Fruit fly (Drosophila melanogaster): ENCODE measurements around the gene CG14708.
A peak's percentile ranks its signal among the peaks of the same experiment; 100 is the strongest.

CG14708 gene

DNA sequence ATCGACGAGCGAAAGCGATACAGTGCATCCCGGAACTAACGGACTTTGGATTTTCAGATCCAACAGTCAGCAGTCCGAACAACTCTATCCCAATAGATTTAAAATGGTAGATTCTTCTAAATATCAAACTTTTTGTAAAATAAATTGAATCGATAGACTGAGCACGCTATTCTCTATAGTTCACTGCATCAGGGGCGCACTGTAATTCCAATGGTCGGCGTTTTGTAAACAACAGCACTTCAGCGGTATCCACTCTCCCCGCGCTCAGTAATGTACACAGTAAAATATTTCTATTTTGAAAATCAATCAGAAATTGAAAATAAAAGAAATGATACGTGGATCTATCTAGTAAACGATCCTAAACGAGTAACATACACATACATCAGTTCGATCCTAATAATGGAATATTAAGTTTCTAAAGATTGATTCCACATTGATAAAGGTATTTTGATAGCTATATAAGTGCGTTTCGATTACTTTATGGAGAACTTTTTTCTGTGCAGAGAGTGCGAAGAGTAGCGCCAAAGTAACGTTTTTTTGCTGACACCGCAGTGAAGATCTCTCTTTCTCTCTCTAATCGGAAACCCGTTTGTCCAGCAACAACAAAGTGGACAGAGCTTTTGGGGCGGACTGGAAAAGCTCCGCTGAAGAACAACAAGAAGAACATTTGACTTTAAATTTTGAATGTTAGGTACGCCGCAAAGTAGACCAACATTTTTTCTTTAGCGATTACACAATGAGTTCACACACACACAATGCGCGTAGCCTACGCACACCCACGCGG, 8.6 kb downstream of the CG14708 start (continued):
- TF ChIP-seq Xrp1 (GFP tag; IDR thresholded peaks at IDR 0.05): peak; percentile 93
- TF ChIP-seq CG11085 (GFP tag; IDR thresholded peaks at IDR 0.05): peak; percentile 86
- peak; percentile 85 for TF ChIP-seq CG11560 (tag; IDR thresholded peaks at IDR 0.05)
- peak; percentile 81 for TF ChIP-seq CG13775 (GFP tag; optimal IDR thresholded peaks at IDR 0.05)
- peak; percentile 94 for TF ChIP-seq lab (GFP tag; optimal IDR thresholded peaks at IDR 0.05)
- peak; percentile 94 for TF ChIP-seq ems (GFP tag; optimal IDR thresholded peaks at IDR 0.05)
- peak; percentile 94 for TF ChIP-seq tgo (GFP tag; IDR thresholded peaks at IDR 0.05)
- TF ChIP-seq hb (GFP tag; IDR thresholded peaks at IDR 0.05; ENCODE audit: partially characterized antibody): no peak
- TF ChIP-seq Adf1 (GFP tag; IDR thresholded peaks at IDR 0.05): peak; percentile 54
- peak; percentile 60; the same call in 1 of the 2 replicates for TF ChIP-seq Lim3 (GFP tag; IDR thresholded peaks at IDR 0.05)
- TF ChIP-seq NC2α (GFP tag; optimal IDR thresholded peaks at IDR 0.05): peak; percentile 64
- peak; percentile 89 for TF ChIP-seq Hand (GFP tag; optimal IDR thresholded peaks at IDR 0.05)
- peak in 1 of 3 experiments; percentile 55 for TF ChIP-seq lola (GFP tag; optimal IDR thresholded peaks at IDR 0.05)
- peak; percentile 88 for TF ChIP-seq CG10267 (tag; optimal IDR thresholded peaks at IDR 0.05)
- TF ChIP-seq tap (tag; optimal IDR thresholded peaks at IDR 0.05): peak; percentile 94
- peak; percentile 89 for TF ChIP-seq CG7556 (GFP tag; optimal IDR thresholded peaks at IDR 0.05)
- TF ChIP-seq Lpt (GFP tag; optimal IDR thresholded peaks at IDR 0.05): no peak
- TF ChIP-seq psq (GFP tag; optimal IDR thresholded peaks at IDR 0.05): peak; percentile 56
- TF ChIP-seq CG1024 (GFP tag; IDR thresholded peaks at IDR 0.05): peak; percentile 82
- peak; percentile 83 for TF ChIP-seq CG5953 (GFP tag; IDR thresholded peaks at IDR 0.05)
- peak; percentile 90 for TF ChIP-seq caup (GFP tag; optimal IDR thresholded peaks at IDR 0.05; ENCODE audit: severe bottlenecking)
- peak; percentile 81 for TF ChIP-seq toy (GFP tag; IDR thresholded peaks at IDR 0.05)
- TF ChIP-seq Antp (GFP tag; optimal IDR thresholded peaks at IDR 0.05): peak; percentile 95
- peak; percentile 80 for TF ChIP-seq CG18764 (GFP tag; optimal IDR thresholded peaks at IDR 0.05)
- TF ChIP-seq maf-S (GFP tag; optimal IDR thresholded peaks at IDR 0.05): peak; percentile 83
- peak; percentile 92 for TF ChIP-seq cwo (GFP tag; optimal IDR thresholded peaks at IDR 0.05)
- peak; percentile 83 for TF ChIP-seq CG4404 (GFP tag; IDR thresholded peaks at IDR 0.05)
- no peak for TF ChIP-seq CG34224 (GFP tag; IDR thresholded peaks at IDR 0.05; ENCODE audit: partially characterized antibody)
- TF ChIP-seq dysf (GFP tag; IDR thresholded peaks at IDR 0.05): peak; percentile 97
- peak; percentile 91 for TF ChIP-seq ara (GFP tag; IDR thresholded peaks at IDR 0.05)
- TF ChIP-seq CG5245 (GFP tag; optimal IDR thresholded peaks at IDR 0.05): peak; percentile 91
- peak; percentile 48 to 90 for TF ChIP-seq Trl (optimal IDR thresholded peaks at IDR 0.05)
- TF ChIP-seq Trl (GFP tag; optimal IDR thresholded peaks at IDR 0.05): peak; percentile 96
- TF ChIP-seq vfl (GFP tag; optimal IDR thresholded peaks at IDR 0.05): peak; percentile 78
- TF ChIP-seq Doc3 (GFP tag; IDR thresholded peaks at IDR 0.05; ENCODE audit: partially characterized antibody): no peak
- no peak for TF ChIP-seq CG7963 (GFP tag; IDR thresholded peaks at IDR 0.05; ENCODE audit: partially characterized antibody)
- TF ChIP-seq sug (tag; optimal IDR thresholded peaks at IDR 0.05): peak; percentile 81
- TF ChIP-seq Ptx1 (GFP tag; IDR thresholded peaks at IDR 0.05): peak; percentile 96
- peak; percentile 90 for TF ChIP-seq onecut (GFP tag; IDR thresholded peaks at IDR 0.05)
- peak; percentile 70 for TF ChIP-seq CG7928 (GFP tag; optimal IDR thresholded peaks at IDR 0.05)
- TF ChIP-seq slp2 (GFP tag; optimal IDR thresholded peaks at IDR 0.05): peak; percentile 87
- TF ChIP-seq Pdp1 (GFP tag; optimal IDR thresholded peaks at IDR 0.05): peak; percentile 96 to 100
- peak; percentile 88 for TF ChIP-seq so (GFP tag; IDR thresholded peaks at IDR 0.05)
- peak; percentile 70 for TF ChIP-seq CG8089 (GFP tag; optimal IDR thresholded peaks at IDR 0.05)
- peak; percentile 73 for TF ChIP-seq CG3407 (GFP tag; optimal IDR thresholded peaks at IDR 0.05)
- peak; percentile 77 for TF ChIP-seq CG12942 (GFP tag; optimal IDR thresholded peaks at IDR 0.05)
- TF ChIP-seq Dfd (GFP tag; optimal IDR thresholded peaks at IDR 0.05): peak in 1 of 2 experiments; percentile 23
- no peak for TF ChIP-seq stwl (tag; optimal IDR thresholded peaks at IDR 0.05)
- peak; percentile 97 for TF ChIP-seq CG34422 (GFP tag; IDR thresholded peaks at IDR 0.05)
